Worm (Caenorhabditis elegans) whole organism, L4/young adult: ENCODE data around the gene scyl-1.

Experiments used
- W03F9.2 ChIP-seq: fragments of 150-350 bp; optimal IDR thresholded peaks from 2 replicates; lab custom pipeline; 2014; ENCODE audit warnings: missing biosample characterization, missing genetic modification characterization
- dao-5 ChIP-seq: sonication (generic microtip); optimal IDR thresholded peaks from 2 replicates; lab custom pipeline; 2016; ENCODE audit warnings: missing genotype, missing genetic modification characterization, moderate library complexity, missing compliant biosample characterization
- him-1 ChIP-seq: sonication (generic microtip); optimal IDR thresholded peaks from 2 replicates; lab custom pipeline; 2016; ENCODE audit warnings: missing genotype, missing genetic modification reagents, missing genetic modification characterization, missing compliant biosample characterization

scyl-1 gene

ce11 chrV:13064164-13064563 lies 22.6 kb upstream of the scyl-1 start:
- TF ChIP-seq dao-5 (tag; lab: Kevin White, UChicago) (no peak), him-1 (no peak), W03F9.2 (tag; lab: Kevin White, UChicago) (no peak)

- no peak for TF ChIP-seq W03F9.2 (tag; lab: Kevin White, UChicago)
- TF ChIP-seq dao-5 (tag; lab: Kevin White, UChicago), result no peak
- no peak for TF ChIP-seq him-1
Measured at ce11 chrV:13063402-13063801, 21.9 kb upstream of the scyl-1 start.

ce11 chrV:13061836-13062235 lies 20.3 kb upstream of the scyl-1 start, which contains the start of gene F42E8.1:
Gene F42E8.1, plus strand, starts transcription at chrV:13062136.
- no peak for TF ChIP-seq him-1
- no peak for TF ChIP-seq dao-5 (tag; lab: Kevin White, UChicago)
- TF ChIP-seq W03F9.2 (tag; lab: Kevin White, UChicago), result no peak

ce11 chrV:13053635-13054034 lies 12.1 kb upstream of the scyl-1 start, which contains the start of gene srr-1:
Gene srr-1, minus strand, starts transcription at chrV:13053735.
- TF ChIP-seq him-1 (no peak), W03F9.2 (tag; lab: Kevin White, UChicago) (no peak), dao-5 (tag; lab: Kevin White, UChicago) (no peak)

- no peak for TF ChIP-seq W03F9.2 (tag; lab: Kevin White, UChicago)
- no peak for TF ChIP-seq him-1
- TF ChIP-seq dao-5 (tag; lab: Kevin White, UChicago), result no peak
Measured at ce11 chrV:13049149-13049610, 7.7 kb upstream of the scyl-1 start, which contains the start of gene W07G4.8. Gene W07G4.8, minus strand, starts transcription at chrV:13049560.

ce11 chrV:13047574-13048030 lies 6.1 kb upstream of the scyl-1 start, which contains the start of gene W07G4.5:
Gene W07G4.5, plus strand, starts transcription at chrV:13047980.
- TF ChIP-seq dao-5 (tag; lab: Kevin White, UChicago) (no peak), W03F9.2 (tag; lab: Kevin White, UChicago) (no peak), him-1 (no peak)

ce11 chrV:13046125-13047123 lies 4.9 kb upstream of the scyl-1 start:
- no peak for TF ChIP-seq him-1
- no peak for TF ChIP-seq W03F9.2 (tag; lab: Kevin White, UChicago)
- TF ChIP-seq dao-5 (tag; lab: Kevin White, UChicago), result no peak

ce11 chrV:13045017-13045416 lies 3.5 kb upstream of the scyl-1 start:
- TF ChIP-seq dao-5 (tag; lab: Kevin White, UChicago), result no peak
- no peak for TF ChIP-seq him-1
- no peak for TF ChIP-seq W03F9.2 (tag; lab: Kevin White, UChicago)

ce11 chrV:13043832-13044521 lies 2.5 kb upstream of the scyl-1 start:
- TF ChIP-seq him-1, result no peak
- no peak for TF ChIP-seq dao-5 (tag; lab: Kevin White, UChicago)
- TF ChIP-seq W03F9.2 (tag; lab: Kevin White, UChicago), result no peak

ce11 chrV:13043195-13043762 lies 1.8 kb upstream of the scyl-1 start, which contains the start of gene lap-2:
Gene lap-2, plus strand, starts transcription at chrV:13043712.
- no peak for TF ChIP-seq W03F9.2 (tag; lab: Kevin White, UChicago)
- TF ChIP-seq dao-5 (tag; lab: Kevin White, UChicago), result no peak
- TF ChIP-seq him-1, result no peak

- no peak for TF ChIP-seq him-1
- no peak for TF ChIP-seq dao-5 (tag; lab: Kevin White, UChicago)
- TF ChIP-seq W03F9.2 (tag; lab: Kevin White, UChicago), result no peak
Measured at ce11 chrV:13036466-13036865, 5.1 kb downstream of the scyl-1 start, which contains the start of gene W07G4.2. Gene W07G4.2, minus strand, starts transcription at chrV:13036566.

- TF ChIP-seq dao-5 (tag; lab: Kevin White, UChicago), result no peak
- no peak for TF ChIP-seq him-1
- no peak for TF ChIP-seq W03F9.2 (tag; lab: Kevin White, UChicago)
Measured at ce11 chrV:13034604-13035003, 6.9 kb downstream of the scyl-1 start, which contains the start of gene W07G4.7. Gene W07G4.7, minus strand, starts transcription at chrV:13034704.

ce11 chrV:13033223-13033622 lies 8.3 kb downstream of the scyl-1 start, which contains the start of gene W07G4.1:
Gene W07G4.1, plus strand, starts transcription at chrV:13033523.
- TF ChIP-seq W03F9.2 (tag; lab: Kevin White, UChicago) (no peak), dao-5 (tag; lab: Kevin White, UChicago) (no peak), him-1 (no peak)
